In genomic region chrX:10772165-10772584, ce11 we compare ENCODE assay signal across 7 worm cellular contexts.
TF ChIP-seq lines count a peak whose summit lies in the region.

No protein-coding gene starts in this region.

TF ChIP-seq in whole organism, L1 larva, 84 proteins besides CTCF, POLR2A, EP300 and RAD21 (continues in another document):
- TF ChIP-seq blmp-1 (tag; optimal IDR thresholded peaks at IDR 0.05; lab: Kevin White, UChicago), result peak; percentile 87
- peak; percentile 88 for TF ChIP-seq snu-23 (GFP tag; optimal IDR thresholded peaks at IDR 0.05; lab: Kevin White, UChicago)
- peak; percentile 84 for TF ChIP-seq nhr-19 (GFP tag; conservative IDR thresholded peaks at IDR 0.05; lab: Robert Waterston, UW)
- TF ChIP-seq lsy-2 (tag; optimal IDR thresholded peaks at IDR 0.05; lab: Kevin White, UChicago), result peak; percentile 71 to 81
- TF ChIP-seq nhr-85 (tag; lab: Kevin White, UChicago), result peak; percentile 88
- TF ChIP-seq elt-2 (tag; optimal IDR thresholded peaks at IDR 0.05; lab: Kevin White, UChicago), result peak; percentile 87
- no peak for TF ChIP-seq hlh-17 (GFP tag; optimal IDR thresholded peaks at IDR 0.05; lab: Kevin White, UChicago; ENCODE audit: borderline replicate concordance)
- no peak for TF ChIP-seq ceh-63 (GFP tag; optimal IDR thresholded peaks at IDR 0.05; lab: Kevin White, UChicago)
- peak; percentile 28 to 79 for TF ChIP-seq lin-35 (GFP tag; optimal IDR thresholded peaks at IDR 0.05; lab: Kevin White, UChicago)
- TF ChIP-seq efl-3 (GFP tag; optimal IDR thresholded peaks at IDR 0.05; lab: Kevin White, UChicago), result no peak
- TF ChIP-seq sptf-1 (tag; optimal IDR thresholded peaks at IDR 0.05; lab: Kevin White, UChicago), result no peak
- TF ChIP-seq hpl-2 (GFP tag; optimal IDR thresholded peaks at IDR 0.05; lab: Kevin White, UChicago), result peak; percentile 59
- peak; percentile 64 for TF ChIP-seq lir-3 (tag; optimal IDR thresholded peaks at IDR 0.05; lab: Kevin White, UChicago; ENCODE audit: poor library complexity)

TF ChIP-seq in whole organism, L2 larva, 48 proteins besides CTCF, POLR2A, EP300 and RAD21 (continues in another document):
- TF ChIP-seq ztf-4 (tag; optimal IDR thresholded peaks at IDR 0.05; lab: Kevin White, UChicago) (peak; percentile 80), gmeb-1 (tag; optimal IDR thresholded peaks at IDR 0.05; lab: Kevin White, UChicago) (peak; percentile 70), mbf-1 (tag; optimal IDR thresholded peaks at IDR 0.05; lab: Kevin White, UChicago) (no peak), alr-1 (tag; optimal IDR thresholded peaks at IDR 0.05; lab: Kevin White, UChicago) (no peak), ceh-16 (tag; optimal IDR thresholded peaks at IDR 0.05; lab: Kevin White, UChicago) (no peak), nhr-21 (tag; optimal IDR thresholded peaks at IDR 0.05; lab: Kevin White, UChicago) (peak; percentile 68), snpc-4 (tag; optimal IDR thresholded peaks at IDR 0.05; lab: Kevin White, UChicago) (no peak), lsy-2 (tag; optimal IDR thresholded peaks at IDR 0.05; lab: Kevin White, UChicago) (peak in 1 of 2 experiments; percentile 73), mdl-1 (tag; optimal IDR thresholded peaks at IDR 0.05; lab: Kevin White, UChicago) (peak in 1 of 2 experiments; percentile 20), nhr-25 (tag; optimal IDR thresholded peaks at IDR 0.05; lab: Kevin White, UChicago) (peak; percentile 73), sma-3 (GFP tag; optimal IDR thresholded peaks at IDR 0.05; lab: Kevin White, UChicago) (peak; percentile 85), crh-2 (tag; optimal IDR thresholded peaks at IDR 0.05; lab: Kevin White, UChicago) (peak; percentile 84), ama-1 (optimal IDR thresholded peaks at IDR 0.05; lab: Kevin White, UChicago) (peak; percentile 50)

TF ChIP-seq in whole organism, L3 larva, 47 proteins besides CTCF, POLR2A, EP300 and RAD21 (continues in another document):
- peak; percentile 80 for TF ChIP-seq ceh-28 (tag; optimal IDR thresholded peaks at IDR 0.05; lab: Kevin White, UChicago)
- TF ChIP-seq unc-62 (GFP tag; optimal IDR thresholded peaks at IDR 0.05; lab: Kevin White, UChicago), result peak; percentile 28
- peak; percentile 78 for TF ChIP-seq jun-1 (tag; optimal IDR thresholded peaks at IDR 0.05; lab: Kevin White, UChicago)
- TF ChIP-seq nhr-77 (tag; optimal IDR thresholded peaks at IDR 0.05; lab: Kevin White, UChicago), result no peak
- TF ChIP-seq lin-39 (tag; optimal IDR thresholded peaks at IDR 0.05; lab: Kevin White, UChicago), result peak; percentile 65
- peak; percentile 40 for TF ChIP-seq R02D3.7 (tag; optimal IDR thresholded peaks at IDR 0.05; lab: Kevin White, UChicago)
- TF ChIP-seq lsy-12 (tag; optimal IDR thresholded peaks at IDR 0.05; lab: Kevin White, UChicago), result peak; percentile 30
- TF ChIP-seq nhr-237 (tag; optimal IDR thresholded peaks at IDR 0.05; lab: Kevin White, UChicago), result no peak
- TF ChIP-seq egl-5 (tag; optimal IDR thresholded peaks at IDR 0.05; lab: Kevin White, UChicago), result peak; percentile 90
- TF ChIP-seq ceh-82 (tag; optimal IDR thresholded peaks at IDR 0.05; lab: Kevin White, UChicago), result no peak
- TF ChIP-seq pqm-1 (tag; optimal IDR thresholded peaks at IDR 0.05; lab: Kevin White, UChicago), result peak; percentile 92
- peak; percentile 75 for TF ChIP-seq pha-4 (tag; optimal IDR thresholded peaks at IDR 0.05; lab: Kevin White, UChicago)
- peak; percentile 74 for TF ChIP-seq nhr-23 (tag; optimal IDR thresholded peaks at IDR 0.05; lab: Kevin White, UChicago)
- peak; percentile 75 for TF ChIP-seq egl-27 (tag; optimal IDR thresholded peaks at IDR 0.05; lab: Kevin White, UChicago)

TF ChIP-seq in whole organism, L4 larva, 104 proteins besides CTCF, POLR2A, EP300 and RAD21 (continues in another document):
- peak; percentile 59 for TF ChIP-seq mes-2 (tag; optimal IDR thresholded peaks at IDR 0.05; lab: Kevin White, UChicago; ENCODE audit: poor library complexity, severe bottlenecking)
- TF ChIP-seq lin-13 (GFP tag; optimal IDR thresholded peaks at IDR 0.05; lab: Kevin White, UChicago), result peak; percentile 36
- no peak for TF ChIP-seq Y105C5A.15 (GFP tag; IDR thresholded peaks at IDR 0.05; lab: Robert Waterston, UW)
- TF ChIP-seq Y5F2A.4 (GFP tag; optimal IDR thresholded peaks at IDR 0.05; lab: Kevin White, UChicago), result no peak
- TF ChIP-seq Y48G9A.11 (GFP tag; IDR thresholded peaks at IDR 0.05; lab: Robert Waterston, UW), result no peak
- TF ChIP-seq skn-1 (tag; optimal IDR thresholded peaks at IDR 0.05; lab: Kevin White, UChicago), result no peak
- no peak for TF ChIP-seq snpc-4 (tag; optimal IDR thresholded peaks at IDR 0.05; lab: Kevin White, UChicago)
- TF ChIP-seq ztf-7 (tag; optimal IDR thresholded peaks at IDR 0.05; lab: Kevin White, UChicago), result no peak
- peak; percentile 97 for TF ChIP-seq hlh-11 (tag; optimal IDR thresholded peaks at IDR 0.05; lab: Kevin White, UChicago)
- no peak for TF ChIP-seq zfp-3 (GFP tag; conservative IDR thresholded peaks at IDR 0.05; lab: Robert Waterston, UW)
- TF ChIP-seq spr-3 (GFP tag; optimal IDR thresholded peaks at IDR 0.05; lab: Kevin White, UChicago), result no peak
- TF ChIP-seq dpl-1 (GFP tag; optimal IDR thresholded peaks at IDR 0.05; lab: Kevin White, UChicago), result no peak
- TF ChIP-seq madf-9 (GFP tag; conservative IDR thresholded peaks at IDR 0.05; lab: Robert Waterston, UW), result no peak
- 0 out of 2 replicates have a peak, but pooled peaks have one; percentile 6 for TF ChIP-seq Y75B8A.6 (GFP tag; IDR thresholded peaks at IDR 0.05; lab: Robert Waterston, UW)

TF ChIP-seq in whole organism, late embryonic, 69 proteins besides CTCF, POLR2A, EP300 and RAD21:
- no peak for TF ChIP-seq ceh-22 (tag; optimal IDR thresholded peaks at IDR 0.05; lab: Kevin White, UChicago)
- TF ChIP-seq elt-2 (tag; optimal IDR thresholded peaks at IDR 0.05; lab: Kevin White, UChicago), result peak; percentile 10
- no peak for TF ChIP-seq C38D4.7 (GFP tag; optimal IDR thresholded peaks at IDR 0.05; lab: Kevin White, UChicago)
- no peak for TF ChIP-seq syd-9 (tag; optimal IDR thresholded peaks at IDR 0.05; lab: Kevin White, UChicago)
- peak; percentile 22 for TF ChIP-seq tbx-2 (tag; optimal IDR thresholded peaks at IDR 0.05; lab: Kevin White, UChicago)
- TF ChIP-seq pax-1 (tag; optimal IDR thresholded peaks at IDR 0.05; lab: Kevin White, UChicago), result no peak
- peak; percentile 40 for TF ChIP-seq rnt-1 (tag; optimal IDR thresholded peaks at IDR 0.05; lab: Kevin White, UChicago)
- no peak for TF ChIP-seq ama-1 (optimal IDR thresholded peaks at IDR 0.05; lab: Kevin White, UChicago)
- peak; percentile 36 for TF ChIP-seq nfya-1 (tag; optimal IDR thresholded peaks at IDR 0.05; lab: Kevin White, UChicago)
- peak; percentile 81 for TF ChIP-seq ceh-18 (tag; optimal IDR thresholded peaks at IDR 0.05; lab: Kevin White, UChicago)

TF ChIP-seq in whole organism, mixed stage, embryonic, 35 proteins besides CTCF, POLR2A, EP300 and RAD21:
- no peak for TF ChIP-seq blmp-1 (tag; optimal IDR thresholded peaks at IDR 0.05; lab: Kevin White, UChicago)
- TF ChIP-seq unc-120 (tag; optimal IDR thresholded peaks at IDR 0.05; lab: Kevin White, UChicago; ENCODE audit: poor library complexity, severe bottlenecking), result peak; percentile 97
- peak; percentile 87 for TF ChIP-seq unc-62 (GFP tag; optimal IDR thresholded peaks at IDR 0.05; lab: Kevin White, UChicago)
- TF ChIP-seq hlh-1 (tag; optimal IDR thresholded peaks at IDR 0.05; lab: Kevin White, UChicago), result peak; percentile 90

TF ChIP-seq in whole organism, young adult, 124 proteins besides CTCF, POLR2A, EP300 and RAD21 (continues in another document):
- TF ChIP-seq lin-54 (GFP tag; optimal IDR thresholded peaks at IDR 0.05; lab: Kevin White, UChicago) (no peak), T07F8.4 (tag; optimal IDR thresholded peaks at IDR 0.05; lab: Kevin White, UChicago) (no peak), nhr-27 (tag; optimal IDR thresholded peaks at IDR 0.05; lab: Kevin White, UChicago) (no peak), madf-3 (GFP tag; IDR thresholded peaks at IDR 0.05; lab: Robert Waterston, UW) (no peak), mcd-1 (GFP tag; IDR thresholded peaks at IDR 0.05; lab: Robert Waterston, UW) (no peak), B0336.3 (GFP tag; IDR thresholded peaks at IDR 0.05; lab: Robert Waterston, UW) (peak; percentile 67), let-607 (tag; optimal IDR thresholded peaks at IDR 0.05; lab: Kevin White, UChicago) (peak in 1 of 2 experiments; percentile 47), ztf-18 (tag; optimal IDR thresholded peaks at IDR 0.05; lab: Kevin White, UChicago) (no peak), Y95B8A.8 (GFP tag; IDR thresholded peaks at IDR 0.05; lab: Robert Waterston, UW) (no peak), mxl-1 (tag; optimal IDR thresholded peaks at IDR 0.05; lab: Kevin White, UChicago) (no peak), nfya-2 (GFP tag; IDR thresholded peaks at IDR 0.05; lab: Robert Waterston, UW) (no peak), sea-2 (GFP tag; IDR thresholded peaks at IDR 0.05; lab: Robert Waterston, UW) (no peak), akir-1 (GFP tag; optimal IDR thresholded peaks at IDR 0.05; lab: Kevin White, UChicago) (no peak), ztf-25 (GFP tag; IDR thresholded peaks at IDR 0.05; lab: Robert Waterston, UW) (no peak), ekl-4 (GFP tag; IDR thresholded peaks at IDR 0.05; lab: Robert Waterston, UW) (peak; percentile 57; the same call in 1 of the 2 replicates), egl-44 (GFP tag; IDR thresholded peaks at IDR 0.05; lab: Robert Waterston, UW) (no peak), mes-4 (tag; optimal IDR thresholded peaks at IDR 0.05; lab: Kevin White, UChicago) (no peak), zfh-2 (GFP tag; conservative IDR thresholded peaks at IDR 0.05; lab: Robert Waterston, UW) (no peak), egrh-3 (GFP tag; IDR thresholded peaks at IDR 0.05; lab: Robert Waterston, UW) (no peak), Y67H2A.10 (GFP tag; conservative IDR thresholded peaks at IDR 0.05; lab: Robert Waterston, UW) (no peak), rpc-1 (optimal IDR thresholded peaks at IDR 0.05; lab: Kevin White, UChicago) (no peak), rpc-1 (tag; optimal IDR thresholded peaks at IDR 0.05; lab: Kevin White, UChicago) (no peak), K12H6.12 (tag; optimal IDR thresholded peaks at IDR 0.05; lab: Kevin White, UChicago) (peak; percentile 59), nfyb-1 (GFP tag; IDR thresholded peaks at IDR 0.05; lab: Robert Waterston, UW) (peak; percentile 29; the same call in 1 of the 2 replicates), egl-18 (GFP tag; IDR thresholded peaks at IDR 0.05; lab: Robert Waterston, UW) (no peak), repo-1 (tag; optimal IDR thresholded peaks at IDR 0.05; lab: Kevin White, UChicago) (no peak), ets-4 (GFP tag; optimal IDR thresholded peaks at IDR 0.05; lab: Kevin White, UChicago) (peak; percentile 88), F57A8.1 (GFP tag; optimal IDR thresholded peaks at IDR 0.05; lab: Kevin White, UChicago) (no peak), F10E7.11 (tag; optimal IDR thresholded peaks at IDR 0.05; lab: Kevin White, UChicago) (no peak), aptf-2 (GFP tag; conservative IDR thresholded peaks at IDR 0.05; lab: Robert Waterston, UW) (no peak), F22D6.2 (tag; optimal IDR thresholded peaks at IDR 0.05; lab: Kevin White, UChicago) (no peak)
